Fruit fly (Drosophila melanogaster): Measurements from ENCODE around the gene CG7142.

CG7142 gene

dm6 chr3R:18235879-18236278, 43.4 kb downstream of the CG7142 start, which contains the start of gene repo:
TSS of gene repo (plus strand) at chr3R:18236192.
- TF ChIP-seq CG17801 (GFP tag; optimal IDR thresholded peaks at IDR 0.05; ENCODE audit: partially characterized antibody): no peak

- no peak for TF ChIP-seq CG17801 (GFP tag; optimal IDR thresholded peaks at IDR 0.05; ENCODE audit: partially characterized antibody)
These were observed 44.5 kb downstream of the CG7142 start for dm6 chr3R:18234699-18235257.

- no peak for TF ChIP-seq CG17801 (GFP tag; optimal IDR thresholded peaks at IDR 0.05; ENCODE audit: partially characterized antibody)
These were observed 47.1 kb downstream of the CG7142 start for dm6 chr3R:18232187-18232586.

- no peak for TF ChIP-seq CG17801 (GFP tag; optimal IDR thresholded peaks at IDR 0.05; ENCODE audit: partially characterized antibody)
These were observed 49.1 kb downstream of the CG7142 start for dm6 chr3R:18230229-18230628.

dm6 chr3R:18228713-18229222, 50.6 kb downstream of the CG7142 start:
- no peak for TF ChIP-seq CG17801 (GFP tag; optimal IDR thresholded peaks at IDR 0.05; ENCODE audit: partially characterized antibody)
